Fruit fly (Drosophila melanogaster) whole organism: ENCODE results near the gene CG34293.

Experiments
- pan ChIP-seq: fragments of >200 bp; optimal IDR thresholded peaks from 2 replicates; lab custom pipeline; 2017
- psq ChIP-seq: fragments of >200 bp; optimal IDR thresholded peaks from 2 replicates; lab custom pipeline; 2017

DNA sequence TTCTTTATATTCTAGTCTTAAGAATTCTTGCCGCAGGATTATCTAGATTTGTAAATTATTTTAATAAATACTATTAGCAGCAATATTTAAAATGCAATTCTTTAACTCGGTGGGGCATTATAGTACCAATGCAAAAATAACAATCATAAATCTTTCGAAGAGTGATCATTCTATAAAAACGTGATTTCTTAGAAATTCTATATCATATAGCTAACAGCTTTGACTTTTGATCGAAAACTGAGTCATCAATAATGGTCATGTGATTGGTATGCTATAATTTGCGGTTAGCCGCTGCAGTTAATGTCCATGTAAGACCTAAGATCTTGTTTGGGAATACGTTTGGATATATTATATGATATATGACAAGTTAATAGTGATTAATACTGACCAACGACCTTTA, 2.6 kb downstream of the CG34293 start, which contains the start of gene ppk31:
- no peak for TF ChIP-seq psq (lab: Kevin White, UChicago)
- TF ChIP-seq pan: no peak
